Worm (Caenorhabditis elegans): ENCODE data around the gene rgs-10.

Gene rgs-10

ce11 chrX:14946464-14947354 is 15.8 kb upstream of the rgs-10 start (continued):
- TF ChIP-seq unc-130 (GFP tag; optimal IDR thresholded peaks at IDR 0.05): no peak
- no peak for TF ChIP-seq nhr-41 (GFP tag; IDR thresholded peaks at IDR 0.05)
- peak; percentile 84 for TF ChIP-seq dve-1 (tag; optimal IDR thresholded peaks at IDR 0.05; ENCODE audit: insufficient read depth)
- TF ChIP-seq daf-16 (GFP tag; optimal IDR thresholded peaks at IDR 0.05): peak in 1 of 2 experiments; percentile 25
- TF ChIP-seq daf-16 (tag; optimal IDR thresholded peaks at IDR 0.05): peak; percentile 75
- TF ChIP-seq hlh-11 (tag; optimal IDR thresholded peaks at IDR 0.05): peak; percentile 84
- no peak for TF ChIP-seq F10B5.3 (tag; optimal IDR thresholded peaks at IDR 0.05)
- peak; percentile 28 for TF ChIP-seq nhr-77 (tag; optimal IDR thresholded peaks at IDR 0.05)
- TF ChIP-seq mep-1 (tag; optimal IDR thresholded peaks at IDR 0.05): peak; percentile 31
- TF ChIP-seq pha-4 (GFP tag; IDR thresholded peaks at IDR 0.05): no peak
- TF ChIP-seq pha-4 (tag; optimal IDR thresholded peaks at IDR 0.05): no peak
- TF ChIP-seq D1046.2 (GFP tag; IDR thresholded peaks at IDR 0.05): no peak
- no peak for TF ChIP-seq rbr-2 (tag; optimal IDR thresholded peaks at IDR 0.05)
- peak; percentile 42; the same call in 1 of the 2 replicates for TF ChIP-seq lin-1 (GFP tag; IDR thresholded peaks at IDR 0.05)
- peak; percentile 71 for TF ChIP-seq nhr-102 (tag; optimal IDR thresholded peaks at IDR 0.05)
- peak in 1 of 2 experiments; percentile 11 for TF ChIP-seq hif-1 (tag; optimal IDR thresholded peaks at IDR 0.05)
- TF ChIP-seq lsy-2 (tag; optimal IDR thresholded peaks at IDR 0.05): peak in 1 of 2 experiments; percentile 42
- peak; percentile 81; the same call in 1 of the 2 replicates for TF ChIP-seq php-3 (GFP tag; IDR thresholded peaks at IDR 0.05)
- TF ChIP-seq F26F4.8 (GFP tag; conservative IDR thresholded peaks at IDR 0.05): no peak
- peak; percentile 70 for TF ChIP-seq lin-38 (GFP tag; IDR thresholded peaks at IDR 0.05)
- TF ChIP-seq F44E2.7 (GFP tag; IDR thresholded peaks at IDR 0.05): no peak
- no peak for TF ChIP-seq zfp-2 (tag; optimal IDR thresholded peaks at IDR 0.05)
- no peak for TF ChIP-seq Y5F2A.4 (GFP tag; optimal IDR thresholded peaks at IDR 0.05)
- TF ChIP-seq madf-9 (GFP tag; conservative IDR thresholded peaks at IDR 0.05): peak; percentile 30; the same call in 1 of the 2 replicates
- no peak for TF ChIP-seq unc-39 (tag; optimal IDR thresholded peaks at IDR 0.05)
- TF ChIP-seq aha-1 (tag): peak; percentile 36
- TF ChIP-seq mes-2 (tag; optimal IDR thresholded peaks at IDR 0.05; ENCODE audit: poor library complexity, severe bottlenecking): peak; percentile 30
- TF ChIP-seq dmd-6 (GFP tag; IDR thresholded peaks at IDR 0.05): peak; percentile 86

- peak; percentile 1 for TF ChIP-seq dve-1 (tag; optimal IDR thresholded peaks at IDR 0.05; ENCODE audit: insufficient read depth)
- no peak for TF ChIP-seq lin-38 (GFP tag; IDR thresholded peaks at IDR 0.05)
- TF ChIP-seq T26A8.4 (GFP tag; IDR thresholded peaks at IDR 0.05): no peak
- no peak for TF ChIP-seq lin-1 (GFP tag; IDR thresholded peaks at IDR 0.05)
- TF ChIP-seq vab-7 (GFP tag; IDR thresholded peaks at IDR 0.05): no peak
- TF ChIP-seq daf-19 (GFP tag; conservative IDR thresholded peaks at IDR 0.05): no peak
- TF ChIP-seq ztf-11 (tag; optimal IDR thresholded peaks at IDR 0.05): no peak
- no peak for TF ChIP-seq nhr-111 (GFP tag; optimal IDR thresholded peaks at IDR 0.05)
- no peak for TF ChIP-seq php-3 (GFP tag; IDR thresholded peaks at IDR 0.05)
- TF ChIP-seq spr-3 (GFP tag; optimal IDR thresholded peaks at IDR 0.05): no peak
- no peak for TF ChIP-seq nhr-11 (tag; optimal IDR thresholded peaks at IDR 0.05)
- TF ChIP-seq zip-11 (GFP tag; IDR thresholded peaks at IDR 0.05): no peak
- TF ChIP-seq zfp-2 (tag; optimal IDR thresholded peaks at IDR 0.05): no peak
- no peak for TF ChIP-seq lsy-2 (tag; optimal IDR thresholded peaks at IDR 0.05)
- TF ChIP-seq hlh-30 (tag; optimal IDR thresholded peaks at IDR 0.05; ENCODE audit: insufficient read depth): peak; percentile 85
- no peak for TF ChIP-seq lin-39 (tag; optimal IDR thresholded peaks at IDR 0.05)
- no peak for TF ChIP-seq zag-1 (tag; optimal IDR thresholded peaks at IDR 0.05)
- TF ChIP-seq daf-16 (GFP tag; optimal IDR thresholded peaks at IDR 0.05): no peak
- peak; percentile 46 for TF ChIP-seq daf-16 (tag; optimal IDR thresholded peaks at IDR 0.05)
- TF ChIP-seq F44E2.7 (GFP tag; IDR thresholded peaks at IDR 0.05): no peak
- TF ChIP-seq nhr-42 (GFP tag; IDR thresholded peaks at IDR 0.05): no peak
- peak; percentile 9 for TF ChIP-seq nhr-28 (tag; optimal IDR thresholded peaks at IDR 0.05)
- TF ChIP-seq snpc-1.2 (GFP tag; IDR thresholded peaks at IDR 0.05): no peak
Measured at ce11 chrX:14947355-14947668, 15.2 kb upstream of the rgs-10 start.
